Fruit fly (Drosophila melanogaster) whole organism, embryonic: ENCODE results near the gene CG31778.

Experiments
- Abd-B ChIP-seq: fragments of 200-800 bp; sonication (Bioruptor generic); optimal IDR thresholded peaks from 2 replicates; lab custom pipeline; 2018; ENCODE audit warnings: missing biosample characterization, mild to moderate bottlenecking, missing genetic modification characterization, moderate library complexity
- B-H1 ChIP-seq: fragments of 200-800 bp; sonication (Bioruptor generic); IDR thresholded peaks from 3 replicates; pipeline ENCODE4 v1.3.6; 2022; ENCODE audit warnings: missing biosample characterization, missing genetic modification characterization
- B-H2 ChIP-seq: fragments of 200-800 bp; sonication (Bioruptor generic); optimal IDR thresholded peaks from 2 replicates; lab custom pipeline; 2018; ENCODE audit warnings: missing biosample characterization, mild to moderate bottlenecking, missing genetic modification characterization
- C15 ChIP-seq: fragments of 200-800 bp; sonication (Bioruptor generic); IDR thresholded peaks from 3 replicates; pipeline ENCODE4 v1.3.6; 2022; ENCODE audit warnings: missing biosample characterization, missing genetic modification characterization
- CG10979 ChIP-seq: fragments of 200-800 bp; sonication (Bioruptor generic); optimal IDR thresholded peaks from 2 replicates; lab custom pipeline; 2018; ENCODE audit warnings: missing biosample characterization, mild to moderate bottlenecking, missing genetic modification characterization, moderate library complexity
- CG11093 ChIP-seq: fragments of 200-800 bp; sonication (Bioruptor generic); IDR thresholded peaks from 3 replicates; pipeline ENCODE4 v1.3.6; 2022; ENCODE audit warnings: missing biosample characterization, missing genetic modification characterization
- CG11696 ChIP-seq: fragments of 200-800 bp; sonication (Bioruptor generic); IDR thresholded peaks from 2 replicates; pipeline ENCODE4 v1.3.6; 2022; ENCODE audit warnings: missing biosample characterization, missing genetic modification characterization
- CG13123 ChIP-seq: fragments of 200-800 bp; sonication (Bioruptor generic); optimal IDR thresholded peaks from 2 replicates; lab custom pipeline; 2016; ENCODE audit warnings: missing biosample characterization, missing genetic modification characterization
- CG14050 ChIP-seq: fragments of 200-800 bp; sonication (Bioruptor generic); IDR thresholded peaks from 3 replicates; pipeline ENCODE4 v1.3.6; 2022; ENCODE audit warnings: missing biosample characterization, missing genetic modification characterization
- CG14667 ChIP-seq: fragments of 200-800 bp; sonication (Bioruptor generic); IDR thresholded peaks from 2 replicates; pipeline ENCODE4 v1.3.6; 2022; ENCODE audit warnings: missing biosample characterization, missing genetic modification characterization
- CG15601 ChIP-seq: fragments of 200-800 bp; sonication (Bioruptor generic); optimal IDR thresholded peaks from 3 replicates; lab custom pipeline; 2019; ENCODE audit warnings: missing biosample characterization, mild to moderate bottlenecking, missing genetic modification characterization, moderate library complexity
- CG18599 ChIP-seq: fragments of 200-800 bp; sonication (Bioruptor generic); optimal IDR thresholded peaks from 3 replicates; lab custom pipeline; 2017; ENCODE audit warnings: missing biosample characterization, missing genetic modification characterization, mild to moderate bottlenecking, moderate library complexity, missing genetic modification reagents
- CG18764 ChIP-seq: fragments of 200-800 bp; sonication (Bioruptor generic); optimal IDR thresholded peaks from 3 replicates; lab custom pipeline; 2016; ENCODE audit warnings: missing biosample characterization, missing genetic modification characterization
- CG2129 ChIP-seq: fragments of 200-800 bp; sonication (Bioruptor generic); IDR thresholded peaks from 2 replicates; pipeline ENCODE4 v1.3.6; 2022; ENCODE audit warnings: missing biosample characterization, missing genetic modification characterization; ENCODE audit not compliant: partially characterized antibody
- CG30403 ChIP-seq: fragments of 200-800 bp; sonication (Bioruptor generic); optimal IDR thresholded peaks from 3 replicates; lab custom pipeline; 2016; ENCODE audit warnings: missing biosample characterization, missing genetic modification characterization
- CG3407 ChIP-seq: fragments of 200-800 bp; sonication (Bioruptor generic); optimal IDR thresholded peaks from 2 replicates; lab custom pipeline; 2018; ENCODE audit warnings: missing biosample characterization, mild to moderate bottlenecking, missing genetic modification characterization
- CG34422 ChIP-seq: fragments of 200-800 bp; sonication (Bioruptor generic); IDR thresholded peaks from 3 replicates; pipeline ENCODE4 v1.3.6; 2022; ENCODE audit warnings: missing biosample characterization, missing genetic modification characterization
- CG4328 ChIP-seq: fragments of 200-800 bp; sonication (Bioruptor generic); optimal IDR thresholded peaks from 3 replicates; lab custom pipeline; 2017; ENCODE audit warnings: missing biosample characterization, missing genetic modification reagents, missing genetic modification characterization
- CG43689 ChIP-seq: fragments of 200-800 bp; sonication (Bioruptor generic); IDR thresholded peaks from 2 replicates; pipeline ENCODE4 v1.3.6; 2022; ENCODE audit warnings: missing biosample characterization, missing genetic modification characterization
- CG9437 ChIP-seq: fragments of 200-800 bp; sonication (Bioruptor generic); optimal IDR thresholded peaks from 2 replicates; lab custom pipeline; 2018; ENCODE audit warnings: missing biosample characterization, mild to moderate bottlenecking, missing genetic modification characterization
- CHES-1-like ChIP-seq: fragments of 200-800 bp; sonication (Bioruptor generic); optimal IDR thresholded peaks from 2 replicates; lab custom pipeline; 2016; ENCODE audit warnings: missing biosample characterization, missing genetic modification characterization
- Deaf1 ChIP-seq: fragments of 200-800 bp; optimal IDR thresholded peaks from 3 replicates; lab custom pipeline; 2019; ENCODE audit warnings: missing biosample characterization, mild to moderate bottlenecking, missing genetic modification characterization, moderate library complexity
- Fer3 ChIP-seq: fragments of 200-800 bp; sonication (Bioruptor generic); optimal IDR thresholded peaks from 2 replicates; lab custom pipeline; 2018; ENCODE audit warnings: missing biosample characterization, mild to moderate bottlenecking, missing genetic modification characterization, moderate library complexity
- HLH3B ChIP-seq: fragments of 200-800 bp; sonication (Bioruptor generic); IDR thresholded peaks from 2 replicates; pipeline ENCODE4 v1.3.6; 2022; ENCODE audit warnings: missing biosample characterization, missing genetic modification characterization
- Hr39 ChIP-seq: fragments of >200 bp; optimal IDR thresholded peaks from 2 replicates; lab custom pipeline; 2017
- MESR4 ChIP-seq: fragments of 200-800 bp; sonication (Bioruptor generic); optimal IDR thresholded peaks from 2 replicates; lab custom pipeline; 2018; ENCODE audit warnings: missing biosample characterization, mild to moderate bottlenecking, missing genetic modification characterization, moderate library complexity
- Mad ChIP-seq: fragments of 200-800 bp; sonication (Bioruptor generic); optimal IDR thresholded peaks from 2 replicates; lab custom pipeline; 2016; ENCODE audit warnings: missing biosample characterization, missing genetic modification characterization
- Meics ChIP-seq: fragments of 200-800 bp; sonication (Bioruptor generic); optimal IDR thresholded peaks from 2 replicates; lab custom pipeline; 2017; ENCODE audit warnings: missing biosample characterization, mild to moderate bottlenecking, missing genetic modification characterization
- NfI ChIP-seq: fragments of 200-800 bp; sonication (Bioruptor generic); optimal IDR thresholded peaks from 3 replicates; lab custom pipeline; 2018; ENCODE audit warnings: missing biosample characterization, mild to moderate bottlenecking, missing genetic modification characterization, moderate library complexity
- Rx ChIP-seq: fragments of 200-800 bp; sonication (Bioruptor generic); IDR thresholded peaks from 2 replicates; pipeline ENCODE4 v1.3.6; 2022; ENCODE audit warnings: missing biosample characterization, missing genetic modification characterization
- Sry-β ChIP-seq: fragments of 200-800 bp; sonication (Bioruptor generic); optimal IDR thresholded peaks from 2 replicates; lab custom pipeline; 2018; ENCODE audit warnings: missing biosample characterization, mild to moderate bottlenecking, missing genetic modification characterization, moderate library complexity
- Sry-δ ChIP-seq: fragments of 200-800 bp; sonication (Bioruptor generic); optimal IDR thresholded peaks from 2 replicates; lab custom pipeline; 2016; ENCODE audit warnings: missing biosample characterization, missing genetic modification characterization
- TFAM ChIP-seq: fragments of 200-800 bp; sonication (Bioruptor generic); optimal IDR thresholded peaks from 2 replicates; lab custom pipeline; 2017; ENCODE audit warnings: missing biosample characterization, missing genetic modification characterization, inconsistent platforms
- az2 ChIP-seq: fragments of 200-800 bp; sonication (Bioruptor generic); optimal IDR thresholded peaks from 3 replicates; lab custom pipeline; 2016; ENCODE audit warnings: missing biosample characterization, missing genetic modification characterization
- bab2 ChIP-seq: fragments of 200-800 bp; sonication (Bioruptor generic); optimal IDR thresholded peaks from 2 replicates; lab custom pipeline; 2016; ENCODE audit warnings: missing biosample characterization, missing genetic modification characterization
- br ChIP-seq: fragments of >200 bp; optimal IDR thresholded peaks from 2 replicates; lab custom pipeline; 2017
- crp ChIP-seq, 2 experiments: fragments of 200-800 bp; sonication (Bioruptor generic); optimal IDR thresholded peaks; 2 replicates in 1 of 2; 3 replicates in 1 of 2; lab custom pipeline; 2017; ENCODE audit warnings: missing biosample characterization in 2 of 2, missing genetic modification characterization in 2 of 2, mild to moderate bottlenecking in 1 of 2, moderate library complexity in 1 of 2
- eve ChIP-seq, 2 experiments: fragments of >200 bp; optimal IDR thresholded peaks; 2 replicates each; lab custom pipeline; 2017; ENCODE audit warnings: missing biosample characterization in 2 of 2, missing genetic modification characterization in 2 of 2
- exex ChIP-seq: fragments of 200-800 bp; sonication (Bioruptor generic); optimal IDR thresholded peaks from 4 replicates; lab custom pipeline; 2018; ENCODE audit warnings: missing biosample characterization, mild to moderate bottlenecking, missing genetic modification characterization, moderate library complexity
- gcm ChIP-seq: fragments of 200-800 bp; sonication (Bioruptor generic); optimal IDR thresholded peaks from 2 replicates; lab custom pipeline; 2019; ENCODE audit warnings: missing biosample characterization, mild to moderate bottlenecking, missing genetic modification characterization, moderate library complexity
- gsb ChIP-seq: fragments of 200-800 bp; sonication (Bioruptor generic); IDR thresholded peaks from 2 replicates; pipeline ENCODE4 v1.3.6; 2022; ENCODE audit warnings: missing biosample characterization, missing genetic modification characterization
- h ChIP-seq: fragments of >200 bp; optimal IDR thresholded peaks from 2 replicates; lab custom pipeline; 2017
- nerfin-2 ChIP-seq: fragments of 200-800 bp; sonication (Bioruptor generic); IDR thresholded peaks from 2 replicates; pipeline ENCODE4 v1.3.6; 2022; ENCODE audit warnings: missing biosample characterization, missing genetic modification characterization; ENCODE audit not compliant: partially characterized antibody
- onecut ChIP-seq: fragments of 200-800 bp; sonication (Bioruptor generic); IDR thresholded peaks from 2 replicates; pipeline ENCODE4 v1.3.6; 2022; ENCODE audit warnings: missing biosample characterization, missing genetic modification characterization
- pan ChIP-seq, 4 experiments: fragments of >200 bp in 3 of 4; fragments of 200-800 bp in 1 of 4; sonication (Bioruptor generic) in 1 of 4; optimal IDR thresholded peaks in 3 of 4; IDR thresholded peaks in 1 of 4; 2 replicates each; pipeline versions ENCODE4 v1.3.6 to Lab custom; 2017 to 2022; ENCODE audit warnings: missing biosample characterization in 2 of 4, missing genetic modification characterization in 2 of 4, mixed read lengths in 1 of 4
- pb ChIP-seq: fragments of 200-800 bp; sonication (Bioruptor generic); optimal IDR thresholded peaks from 3 replicates; lab custom pipeline; 2016; ENCODE audit warnings: missing biosample characterization, missing genetic modification characterization
- pfk ChIP-seq: fragments of 200-800 bp; sonication (Bioruptor generic); optimal IDR thresholded peaks from 2 replicates; lab custom pipeline; 2018; ENCODE audit warnings: missing biosample characterization, mild to moderate bottlenecking, missing genetic modification characterization, moderate library complexity
- pzg ChIP-seq: fragments of 200-800 bp; sonication (Bioruptor generic); optimal IDR thresholded peaks from 3 replicates; lab custom pipeline; 2018; ENCODE audit warnings: missing biosample characterization, mild to moderate bottlenecking, missing genetic modification characterization, moderate library complexity
- sug ChIP-seq: fragments of 200-800 bp; optimal IDR thresholded peaks from 2 replicates; lab custom pipeline; 2019; ENCODE audit warnings: missing biosample characterization, mild to moderate bottlenecking, missing genetic modification characterization, moderate library complexity
- trem ChIP-seq: fragments of 200-800 bp; optimal IDR thresholded peaks from 3 replicates; lab custom pipeline; 2019; ENCODE audit warnings: missing biosample characterization, mild to moderate bottlenecking, missing genetic modification characterization, moderate library complexity
- tup ChIP-seq: fragments of 200-800 bp; sonication (Bioruptor generic); optimal IDR thresholded peaks from 2 replicates; lab custom pipeline; 2016; ENCODE audit warnings: missing biosample characterization, mild to moderate bottlenecking, missing genetic modification characterization, moderate library complexity
- unpg ChIP-seq: fragments of 200-800 bp; sonication (Bioruptor generic); optimal IDR thresholded peaks from 3 replicates; lab custom pipeline; 2018; ENCODE audit warnings: missing biosample characterization, mild to moderate bottlenecking, missing genetic modification characterization, moderate library complexity

CG31778 gene

dm6 chr2L:3675770-3676169 lies 29.5 kb downstream of the CG31778 start (continued):
- no peak for TF ChIP-seq trem (tag; lab: Kevin White, UChicago)
- peak; percentile 61 for TF ChIP-seq CG10979 (tag; lab: Kevin White, UChicago)
- TF ChIP-seq tup (GFP tag; lab: Kevin White, UChicago) = no peak
- no peak for TF ChIP-seq C15
- no peak for TF ChIP-seq br (lab: Kevin White, UChicago)
- no peak for TF ChIP-seq CG13123
- no peak for TF ChIP-seq CG9437 (GFP tag; lab: Kevin White, UChicago)
- no peak for TF ChIP-seq CG18599 (GFP tag; lab: Kevin White, UChicago)
- no peak for TF ChIP-seq CG4328
- no peak for TF ChIP-seq sug
- TF ChIP-seq Fer3 (tag; lab: Kevin White, UChicago) = no peak
- no peak for TF ChIP-seq B-H1 (GFP tag; lab: Robert Waterston, UW)
- no peak for TF ChIP-seq Deaf1
- no peak for TF ChIP-seq Meics
- TF ChIP-seq CG11696 (GFP tag; lab: Robert Waterston, UW) = no peak
- no peak for TF ChIP-seq CG14050 (GFP tag; lab: Robert Waterston, UW)
- peak; percentile 21; the same call in 1 of the 2 replicates for TF ChIP-seq CG14667 (GFP tag; lab: Robert Waterston, UW)
- no peak for TF ChIP-seq Mad
- TF ChIP-seq B-H2 (GFP tag; lab: Kevin White, UChicago) = no peak
- no peak for TF ChIP-seq crp (GFP tag; optimal IDR thresholded peaks at IDR 0.05; lab: Kevin White, UChicago)
- no peak for TF ChIP-seq nerfin-2 (GFP tag; lab: Robert Waterston, UW)
- no peak for TF ChIP-seq unpg (GFP tag; lab: Kevin White, UChicago)
- TF ChIP-seq CG18764 (GFP tag; lab: Kevin White, UChicago) = no peak
- 0 out of 2 replicates have a peak, but pooled peaks have one; percentile 17 for TF ChIP-seq HLH3B (GFP tag; lab: Robert Waterston, UW)
- no peak for TF ChIP-seq TFAM (GFP tag; lab: Kevin White, UChicago)
- no peak for TF ChIP-seq Sry-δ
- TF ChIP-seq CG11093 = no peak
- TF ChIP-seq exex (tag; lab: Kevin White, UChicago) = no peak
- TF ChIP-seq CG2129 (GFP tag; lab: Robert Waterston, UW) = no peak
- TF ChIP-seq CG15601 (tag; lab: Kevin White, UChicago) = no peak
- no peak for TF ChIP-seq gsb (GFP tag; lab: Robert Waterston, UW)
- no peak for TF ChIP-seq Hr39
- no peak for TF ChIP-seq pb (GFP tag; lab: Kevin White, UChicago)
- no peak for TF ChIP-seq pfk (GFP tag; lab: Kevin White, UChicago)
- no peak for TF ChIP-seq CHES-1-like
- peak; percentile 10 for TF ChIP-seq CG30403 (GFP tag; lab: Kevin White, UChicago)
- TF ChIP-seq Abd-B (GFP tag; lab: Kevin White, UChicago) = no peak
- TF ChIP-seq MESR4 (GFP tag; lab: Kevin White, UChicago) = no peak
- TF ChIP-seq CG43689 (GFP tag; lab: Robert Waterston, UW) = no peak
- TF ChIP-seq gcm (GFP tag; lab: Kevin White, UChicago) = no peak
- no peak for TF ChIP-seq pan (optimal IDR thresholded peaks at IDR 0.05; lab: Kevin White, UChicago)
- TF ChIP-seq pan (GFP tag; optimal IDR thresholded peaks at IDR 0.05 in 1 of 2, IDR thresholded peaks at IDR 0.05 in 1 of 2) = no peak
- no peak for TF ChIP-seq h (lab: Kevin White, UChicago)
- peak in 1 of 2 experiments; percentile 18 for TF ChIP-seq eve (GFP tag; optimal IDR thresholded peaks at IDR 0.05; lab: Kevin White, UChicago)
- no peak for TF ChIP-seq bab2 (GFP tag; lab: Kevin White, UChicago)
- no peak for TF ChIP-seq NfI (GFP tag; lab: Kevin White, UChicago)
- TF ChIP-seq Rx = peak; percentile 42; the same call in 1 of the 2 replicates
- TF ChIP-seq CG34422 (GFP tag; lab: Robert Waterston, UW) = no peak; the same call in 2 of the 3 replicates
- TF ChIP-seq Sry-β (GFP tag; lab: Kevin White, UChicago) = no peak
- TF ChIP-seq az2 (GFP tag; lab: Kevin White, UChicago) = peak; percentile 6
- peak; percentile 49; the same call in 1 of the 2 replicates for TF ChIP-seq onecut (GFP tag; lab: Robert Waterston, UW)
- TF ChIP-seq pzg (GFP tag; lab: Kevin White, UChicago) = no peak
- TF ChIP-seq CG3407 = no peak
